Fruit fly (Drosophila melanogaster) whole organism, wandering third instar larva: Measurements from ENCODE around the gene fz.

Experiments used
- Abd-B ChIP-seq: fragments of >200 bp; optimal IDR thresholded peaks from 2 replicates; lab custom pipeline; 2017; ENCODE audit warnings: missing biosample characterization, missing genetic modification characterization
- Myc ChIP-seq: fragments of >200 bp; optimal IDR thresholded peaks from 2 replicates; lab custom pipeline; 2017
- Vsx2 ChIP-seq: fragments of 200-300, 225-300 bp; sonication (Bioruptor generic); optimal IDR thresholded peaks from 2 replicates; lab custom pipeline; 2018; ENCODE audit warnings: missing biosample characterization, missing genetic modification characterization; ENCODE audit not compliant: partially characterized antibody
- brk ChIP-seq: fragments of 200-800 bp; sonication (Bioruptor generic); optimal IDR thresholded peaks from 2 replicates; lab custom pipeline; 2016; ENCODE audit warnings: missing biosample characterization, mild to moderate bottlenecking, missing genetic modification characterization
- dsf ChIP-seq: sonication (Bioruptor generic); optimal IDR thresholded peaks from 2 replicates; lab custom pipeline; 2016; ENCODE audit warnings: missing biosample characterization, missing genetic modification characterization, borderline replicate concordance
- foxo ChIP-seq, 2 experiments: fragments of 200-800 bp; sonication (Bioruptor generic); optimal IDR thresholded peaks; 2 replicates in 1 of 2; 3 replicates in 1 of 2; lab custom pipeline; 2016 to 2017; ENCODE audit warnings: missing biosample characterization in 2 of 2, missing genetic modification characterization in 2 of 2
- fru ChIP-seq: fragments of 200-800 bp; sonication (Bioruptor generic); optimal IDR thresholded peaks from 3 replicates; lab custom pipeline; 2016; ENCODE audit warnings: missing biosample characterization, mild to moderate bottlenecking, missing genetic modification characterization
- h ChIP-seq: fragments of 200-800 bp; sonication (Bioruptor generic); optimal IDR thresholded peaks from 3 replicates; lab custom pipeline; 2016; ENCODE audit warnings: missing biosample characterization, mild to moderate bottlenecking, missing genetic modification characterization
- lola ChIP-seq: fragments of >200 bp; optimal IDR thresholded peaks from 2 replicates; lab custom pipeline; 2017; ENCODE audit warnings: missing biosample characterization, missing genetic modification characterization
- pan ChIP-seq: fragments of >200 bp; optimal IDR thresholded peaks from 2 replicates; lab custom pipeline; 2017
- rgr ChIP-seq: fragments of 200-800 bp; sonication (Bioruptor generic); optimal IDR thresholded peaks from 3 replicates; lab custom pipeline; 2016; ENCODE audit warnings: missing biosample characterization, mild to moderate bottlenecking, missing genetic modification characterization
- tai ChIP-seq: sonication (Bioruptor generic); optimal IDR thresholded peaks from 2 replicates; lab custom pipeline; 2016; ENCODE audit warnings: missing biosample characterization, missing genetic modification characterization

dm6 chr3L:14328437-14328836 lies 54.3 kb downstream of the fz start:
- peak; percentile 41 for TF ChIP-seq h (GFP tag; lab: Kevin White, UChicago)
- no peak for TF ChIP-seq Myc (lab: Kevin White, UChicago)
- TF ChIP-seq lola (GFP tag; lab: Kevin White, UChicago): no peak
- peak; percentile 6 for TF ChIP-seq rgr (GFP tag; lab: Kevin White, UChicago)
- no peak for TF ChIP-seq tai (GFP tag; lab: Kevin White, UChicago)
- TF ChIP-seq fru (GFP tag; lab: Kevin White, UChicago): no peak
- no peak for TF ChIP-seq brk (GFP tag; lab: Kevin White, UChicago)
- no peak for TF ChIP-seq Abd-B (GFP tag; lab: Kevin White, UChicago)
- TF ChIP-seq pan: no peak
- no peak for TF ChIP-seq dsf
- peak in 1 of 2 experiments; percentile 25 for TF ChIP-seq foxo (GFP tag; optimal IDR thresholded peaks at IDR 0.05; lab: Kevin White, UChicago)
- no peak for TF ChIP-seq Vsx2
